Fruit fly (Drosophila melanogaster): Measurements from ENCODE around the gene Taf4.
A peak's percentile ranks its signal among the peaks of the same experiment; 100 is the strongest.

The Taf4 gene

DNA sequence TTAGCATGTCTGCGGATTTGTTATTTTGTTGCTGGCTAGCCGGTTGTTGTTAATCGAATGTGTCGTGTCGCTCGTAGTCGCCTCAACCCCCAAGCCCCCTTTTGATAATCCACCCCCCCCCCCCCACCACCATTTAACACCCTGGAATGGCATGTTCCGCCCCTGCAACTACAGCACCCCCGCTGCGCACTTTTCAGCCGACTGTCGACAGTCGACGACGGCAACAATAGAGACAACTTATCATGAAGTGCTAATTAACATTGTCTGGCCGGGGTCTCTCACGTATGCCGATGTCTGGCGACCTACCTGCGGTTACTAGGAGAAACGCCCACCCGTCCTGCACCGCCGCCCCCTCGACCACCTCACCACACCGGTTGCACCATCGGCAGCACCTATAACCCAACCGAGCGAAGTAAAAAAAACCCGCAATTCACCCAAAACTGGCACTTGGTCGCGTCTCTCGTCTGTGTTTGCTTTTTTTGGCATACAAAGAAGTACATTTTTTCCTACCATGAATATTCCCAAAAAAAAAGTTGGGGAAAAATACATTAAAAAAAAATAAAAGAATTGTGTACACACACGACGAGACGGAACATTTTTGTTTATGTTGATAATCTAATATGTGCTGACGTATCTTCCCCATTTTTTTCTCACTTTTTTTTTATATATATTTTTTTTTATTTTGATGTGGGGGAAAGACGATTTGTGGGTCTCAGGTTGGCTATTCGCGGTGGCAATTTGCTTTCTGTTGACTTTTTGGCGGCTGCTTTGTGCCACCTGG lies 53.4 kb downstream of the Taf4 start (continued):
- TF ChIP-seq Dp (GFP tag; optimal IDR thresholded peaks at IDR 0.05) (no peak), sd (tag; optimal IDR thresholded peaks at IDR 0.05) (peak; percentile 27), CG17912 (GFP tag; optimal IDR thresholded peaks at IDR 0.05) (no peak), corto (GFP tag; optimal IDR thresholded peaks at IDR 0.05) (no peak), amos (GFP tag; IDR thresholded peaks at IDR 0.05; ENCODE audit: partially characterized antibody) (no peak), dimm (GFP tag; IDR thresholded peaks at IDR 0.05) (no peak), sqz (GFP tag; optimal IDR thresholded peaks at IDR 0.05) (peak; percentile 82), Atf-2 (GFP tag; optimal IDR thresholded peaks at IDR 0.05) (no peak), sim (GFP tag; IDR thresholded peaks at IDR 0.05) (no peak), crol (GFP tag; IDR thresholded peaks at IDR 0.05) (peak; percentile 91), CG6689 (GFP tag; IDR thresholded peaks at IDR 0.05) (no peak), CG6813 (GFP tag; optimal IDR thresholded peaks at IDR 0.05) (peak; percentile 2), CG7357 (GFP tag; IDR thresholded peaks at IDR 0.05) (no peak), tap (tag; optimal IDR thresholded peaks at IDR 0.05) (no peak), CG16863 (GFP tag; optimal IDR thresholded peaks at IDR 0.05) (no peak), otp (GFP tag; IDR thresholded peaks at IDR 0.05) (peak; percentile 62; the same call in 2 of the 3 replicates), CG32772 (GFP tag; IDR thresholded peaks at IDR 0.05) (peak; percentile 19; the same call in 1 of the 2 replicates), gfzf (GFP tag; optimal IDR thresholded peaks at IDR 0.05) (no peak), zfh2 (GFP tag; optimal IDR thresholded peaks at IDR 0.05) (no peak), lov (optimal IDR thresholded peaks at IDR 0.05) (no peak), lov (GFP tag; IDR thresholded peaks at IDR 0.05) (no peak), BtbVII (GFP tag; optimal IDR thresholded peaks at IDR 0.05) (peak; percentile 1), sna (GFP tag; IDR thresholded peaks at IDR 0.05; ENCODE audit: partially characterized antibody) (0 out of 2 replicates have a peak, but pooled peaks have one; percentile 37), Max (GFP tag; optimal IDR thresholded peaks at IDR 0.05) (no peak), sima (GFP tag; optimal IDR thresholded peaks at IDR 0.05) (no peak), crc (GFP tag; optimal IDR thresholded peaks at IDR 0.05) (no peak), Dek (tag; optimal IDR thresholded peaks at IDR 0.05) (no peak), CG2875 (GFP tag; optimal IDR thresholded peaks at IDR 0.05) (no peak), CG16815 (GFP tag; optimal IDR thresholded peaks at IDR 0.05) (no peak), CG10543 (GFP tag; optimal IDR thresholded peaks at IDR 0.05) (peak; percentile 54), Sox100B (GFP tag; optimal IDR thresholded peaks at IDR 0.05) (peak; percentile 15), CG10274 (GFP tag; optimal IDR thresholded peaks at IDR 0.05) (no peak), CG7745 (tag; optimal IDR thresholded peaks at IDR 0.05) (no peak), CG3726 (GFP tag; IDR thresholded peaks at IDR 0.05) (no peak), chinmo (GFP tag; IDR thresholded peaks at IDR 0.05; ENCODE audit: partially characterized antibody) (0 out of 4 replicates have a peak, but pooled peaks have one; percentile 39), Kr (GFP tag; optimal IDR thresholded peaks at IDR 0.05) (no peak), inv (GFP tag; IDR thresholded peaks at IDR 0.05; ENCODE audit: partially characterized antibody) (no peak), CG15073 (GFP tag; optimal IDR thresholded peaks at IDR 0.05) (no peak), tin (GFP tag; optimal IDR thresholded peaks at IDR 0.05) (no peak), Med (GFP tag) (peak; percentile 67), Asciz (GFP tag; optimal IDR thresholded peaks at IDR 0.05) (no peak), Xrp1 (GFP tag; IDR thresholded peaks at IDR 0.05) (no peak), phol (tag; optimal IDR thresholded peaks at IDR 0.05) (no peak), ems (GFP tag; optimal IDR thresholded peaks at IDR 0.05) (no peak), Ets65A (GFP tag) (no peak), pum (GFP tag; optimal IDR thresholded peaks at IDR 0.05) (no peak), CG10979 (tag; optimal IDR thresholded peaks at IDR 0.05) (no peak), CG15514 (GFP tag; optimal IDR thresholded peaks at IDR 0.05) (no peak), D19B (GFP tag; optimal IDR thresholded peaks at IDR 0.05) (no peak)

Data from whole organism, embryonic.